Fruit fly (Drosophila melanogaster) whole organism, prepupa: ENCODE results near the gene Sclp.

Source experiments
- Blimp-1 ChIP-seq: fragments of 200-800 bp; sonication (Bioruptor generic); optimal IDR thresholded peaks from 3 replicates; lab custom pipeline; 2017; ENCODE audit warnings: missing biosample characterization, missing genetic modification characterization, mild to moderate bottlenecking, moderate library complexity, missing genetic modification reagents
- CG10631 ChIP-seq: fragments of 200-800 bp; sonication (Bioruptor generic); optimal IDR thresholded peaks from 2 replicates; lab custom pipeline; 2016; ENCODE audit warnings: missing biosample characterization, missing genetic modification characterization
- CG10669 ChIP-seq: fragments of 200-800 bp; sonication (Bioruptor generic); optimal IDR thresholded peaks from 3 replicates; lab custom pipeline; 2018; ENCODE audit warnings: missing biosample characterization, mild to moderate bottlenecking, missing genetic modification characterization, moderate library complexity
- CG11762 ChIP-seq: fragments of 200-800 bp; sonication (Bioruptor generic); optimal IDR thresholded peaks from 3 replicates; lab custom pipeline; 2016; ENCODE audit warnings: missing biosample characterization, missing genetic modification characterization; ENCODE audit not compliant: insufficient read depth
- CG11902 ChIP-seq: fragments of 200-800 bp; sonication (Bioruptor generic); optimal IDR thresholded peaks from 3 replicates; lab custom pipeline; 2016; ENCODE audit warnings: missing biosample characterization, missing genetic modification characterization
- CG16779 ChIP-seq: fragments of 200-800 bp; sonication (Bioruptor generic); optimal IDR thresholded peaks from 3 replicates; lab custom pipeline; 2017; ENCODE audit warnings: missing biosample characterization, mild to moderate bottlenecking, missing genetic modification characterization
- CG3032 ChIP-seq: fragments of 200-800 bp; optimal IDR thresholded peaks from 2 replicates; lab custom pipeline; 2019; ENCODE audit warnings: missing biosample characterization, mild to moderate bottlenecking, missing genetic modification characterization, moderate library complexity
- CG31627 ChIP-seq: fragments of 200-800 bp; sonication (Bioruptor generic); optimal IDR thresholded peaks from 3 replicates; lab custom pipeline; 2016; ENCODE audit warnings: missing biosample characterization, missing genetic modification characterization
- CG32006 ChIP-seq: fragments of 200-800 bp; sonication (Bioruptor generic); optimal IDR thresholded peaks from 3 replicates; lab custom pipeline; 2017; ENCODE audit warnings: missing biosample characterization, mild to moderate bottlenecking, missing genetic modification characterization
- CG6163 ChIP-seq: fragments of 200-800 bp; sonication (Bioruptor generic); IDR thresholded peaks from 3 replicates; pipeline ENCODE4 v1.3.6; 2022; ENCODE audit warnings: missing biosample characterization, missing genetic modification characterization
- CG6792 ChIP-seq: fragments of 200-800 bp; sonication (Bioruptor generic); optimal IDR thresholded peaks from 3 replicates; lab custom pipeline; 2016; ENCODE audit warnings: missing biosample characterization, missing genetic modification characterization
- CG6808 ChIP-seq: fragments of 200-800 bp; sonication (Bioruptor generic); optimal IDR thresholded peaks from 3 replicates; lab custom pipeline; 2017; ENCODE audit warnings: missing biosample characterization, missing genetic modification characterization, mild to moderate bottlenecking, moderate library complexity, missing genetic modification reagents
- CG6854 ChIP-seq: fragments of 200-800 bp; sonication (Bioruptor generic); optimal IDR thresholded peaks from 2 replicates; lab custom pipeline; 2017; ENCODE audit warnings: missing biosample characterization, mild to moderate bottlenecking, missing genetic modification characterization
- CG7368 ChIP-seq: fragments of 200-800 bp; sonication (Bioruptor generic); optimal IDR thresholded peaks from 3 replicates; lab custom pipeline; 2016; ENCODE audit warnings: missing biosample characterization, missing genetic modification characterization
- CG8319 ChIP-seq: fragments of 200-800 bp; sonication (Bioruptor generic); optimal IDR thresholded peaks from 3 replicates; lab custom pipeline; 2016; ENCODE audit warnings: missing biosample characterization, missing genetic modification characterization
- CG9139 ChIP-seq: fragments of 200-800 bp; sonication (Bioruptor generic); optimal IDR thresholded peaks from 3 replicates; lab custom pipeline; 2017; ENCODE audit warnings: missing biosample characterization, mild to moderate bottlenecking, missing genetic modification characterization
- Eip75B ChIP-seq: fragments of 200-800 bp; sonication (Bioruptor generic); optimal IDR thresholded peaks from 3 replicates; lab custom pipeline; 2016; ENCODE audit warnings: missing biosample characterization, missing genetic modification characterization
- Eip78C ChIP-seq: fragments of 200-800 bp; sonication (Bioruptor generic); peaks from one replicate; lab custom pipeline; 2016; ENCODE audit warnings: missing biosample characterization, missing genetic modification characterization
- Eip93F ChIP-seq: fragments of 200-800 bp; sonication (Bioruptor generic); optimal IDR thresholded peaks from 2 replicates; lab custom pipeline; 2016; ENCODE audit warnings: missing biosample characterization, mild to moderate bottlenecking, missing genetic modification characterization
- Ets96B ChIP-seq: fragments of 200-800 bp; optimal IDR thresholded peaks from 2 replicates; lab custom pipeline; 2019; ENCODE audit warnings: missing biosample characterization, mild to moderate bottlenecking, missing genetic modification characterization, moderate library complexity
- Hr38 ChIP-seq: sonication (Bioruptor generic); optimal IDR thresholded peaks from 2 replicates; lab custom pipeline; 2016; ENCODE audit warnings: missing biosample characterization, missing genetic modification characterization
- Lpt ChIP-seq: fragments of 200-800 bp; sonication (Bioruptor generic); optimal IDR thresholded peaks from 3 replicates; lab custom pipeline; 2016; ENCODE audit warnings: missing biosample characterization, missing genetic modification characterization
- OdsH ChIP-seq: fragments of 200-800 bp; sonication (Bioruptor generic); optimal IDR thresholded peaks from 3 replicates; lab custom pipeline; 2016; ENCODE audit warnings: missing biosample characterization, missing genetic modification characterization
- Sox14 ChIP-seq: fragments of 200-800 bp; sonication (Bioruptor generic); optimal IDR thresholded peaks from 3 replicates; lab custom pipeline; 2016; ENCODE audit warnings: missing biosample characterization, missing genetic modification characterization
- Sox15 ChIP-seq: fragments of 200-800 bp; sonication (Bioruptor generic); optimal IDR thresholded peaks from 3 replicates; lab custom pipeline; 2016; ENCODE audit warnings: missing biosample characterization, missing genetic modification characterization
- achi ChIP-seq: fragments of 200-800 bp; sonication (Bioruptor generic); optimal IDR thresholded peaks from 3 replicates; lab custom pipeline; 2016; ENCODE audit warnings: missing biosample characterization, missing genetic modification characterization
- acj6 ChIP-seq: fragments of 200-800 bp; sonication (Bioruptor generic); optimal IDR thresholded peaks from 3 replicates; lab custom pipeline; 2016; ENCODE audit warnings: missing biosample characterization, missing genetic modification characterization
- cyc ChIP-seq: fragments of 200-800 bp; sonication (Bioruptor generic); optimal IDR thresholded peaks from 3 replicates; lab custom pipeline; 2016; ENCODE audit warnings: missing biosample characterization, missing genetic modification characterization
- dac ChIP-seq: fragments of 200-800 bp; sonication (Bioruptor generic); optimal IDR thresholded peaks from 2 replicates; lab custom pipeline; 2017; ENCODE audit warnings: missing biosample characterization, mild to moderate bottlenecking, missing genetic modification characterization
- eg ChIP-seq: fragments of 200-800 bp; sonication (Bioruptor generic); IDR thresholded peaks from 3 replicates; pipeline ENCODE4 v1.3.6; 2022; ENCODE audit warnings: missing biosample characterization, missing genetic modification characterization
- esn ChIP-seq: fragments of 200-800 bp; sonication (Bioruptor generic); optimal IDR thresholded peaks from 2 replicates; lab custom pipeline; 2016; ENCODE audit warnings: missing biosample characterization, mild to moderate bottlenecking, missing genetic modification characterization, moderate library complexity
- fd59A ChIP-seq: fragments of 200-800 bp; sonication (Bioruptor generic); optimal IDR thresholded peaks from 2 replicates; lab custom pipeline; 2017; ENCODE audit warnings: missing biosample characterization, mild to moderate bottlenecking, missing genetic modification characterization, missing genetic modification reagents
- fkh ChIP-seq: fragments of 200-800 bp; sonication (Bioruptor generic); optimal IDR thresholded peaks from 3 replicates; lab custom pipeline; 2017; ENCODE audit warnings: missing biosample characterization, mild to moderate bottlenecking, missing genetic modification characterization, moderate library complexity
- net ChIP-seq: fragments of 200-800 bp; sonication (Bioruptor generic); optimal IDR thresholded peaks from 3 replicates; lab custom pipeline; 2016; ENCODE audit warnings: missing biosample characterization, missing genetic modification characterization
- salr ChIP-seq, 2 experiments: fragments of 200-800 bp; sonication (Bioruptor generic); optimal IDR thresholded peaks; 3 replicates each; lab custom pipeline; 2016 to 2018; ENCODE audit warnings: missing biosample characterization in 2 of 2, missing genetic modification characterization in 2 of 2, mild to moderate bottlenecking in 1 of 2
- spab ChIP-seq: fragments of 200-800 bp; sonication (Bioruptor generic); optimal IDR thresholded peaks from 2 replicates; lab custom pipeline; 2017; ENCODE audit warnings: missing biosample characterization, mild to moderate bottlenecking, missing genetic modification characterization, missing genetic modification reagents
- ss ChIP-seq, 2 experiments: fragments of 200-800 bp; sonication (Bioruptor generic); optimal IDR thresholded peaks; 2 replicates in 1 of 2; 3 replicates in 1 of 2; lab custom pipeline; 2017 to 2018; ENCODE audit warnings: mild to moderate bottlenecking in 2 of 2, missing biosample characterization in 2 of 2, missing genetic modification characterization in 2 of 2, moderate library complexity in 1 of 2
- svp ChIP-seq: fragments of 200-800 bp; sonication (Bioruptor generic); peaks from one replicate; lab custom pipeline; 2016; ENCODE audit warnings: missing biosample characterization, missing genetic modification characterization
- vri ChIP-seq: fragments of 200-800 bp; sonication (Bioruptor generic); optimal IDR thresholded peaks from 3 replicates; lab custom pipeline; 2016; ENCODE audit warnings: missing biosample characterization, mild to moderate bottlenecking, missing genetic modification characterization

Sclp gene

dm6 chrX:11925213-11925612 is 751 bp upstream of the Sclp start (continued):
- TF ChIP-seq Sox15 (GFP tag; lab: Kevin White, UChicago): no peak
- no peak for TF ChIP-seq CG16779 (tag; lab: Kevin White, UChicago)
- no peak for TF ChIP-seq ss (GFP tag; optimal IDR thresholded peaks at IDR 0.05; lab: Kevin White, UChicago)
- no peak for TF ChIP-seq Eip75B (GFP tag; lab: Kevin White, UChicago)
- TF ChIP-seq Lpt: no peak
- peak; percentile 25 for TF ChIP-seq achi (GFP tag; lab: Kevin White, UChicago)
- TF ChIP-seq Ets96B (tag; lab: Kevin White, UChicago): no peak
- peak; percentile 12 for TF ChIP-seq CG10631
- TF ChIP-seq Blimp-1 (GFP tag; lab: Kevin White, UChicago): peak; percentile 14
- TF ChIP-seq svp (GFP tag; lab: Kevin White, UChicago): peak; percentile 90
- peak; percentile 56 for TF ChIP-seq CG31627 (GFP tag; lab: Kevin White, UChicago)
- no peak for TF ChIP-seq CG6808 (GFP tag; lab: Kevin White, UChicago)
- TF ChIP-seq CG6792 (GFP tag; lab: Kevin White, UChicago): peak; percentile 48
- TF ChIP-seq net: peak; percentile 36
- TF ChIP-seq CG6163 (GFP tag; lab: Robert Waterston, UW): peak; percentile 93
- TF ChIP-seq cyc (GFP tag; lab: Kevin White, UChicago): peak; percentile 75
- no peak for TF ChIP-seq spab (GFP tag; lab: Kevin White, UChicago)
- TF ChIP-seq esn (GFP tag; lab: Kevin White, UChicago): peak; percentile 60
- peak; percentile 18 for TF ChIP-seq CG8319 (GFP tag; lab: Kevin White, UChicago)
- TF ChIP-seq Sox14 (GFP tag; lab: Kevin White, UChicago): peak; percentile 30
- TF ChIP-seq CG9139 (GFP tag; lab: Kevin White, UChicago): no peak
- TF ChIP-seq CG11902 (GFP tag; lab: Kevin White, UChicago): peak; percentile 21
- TF ChIP-seq fd59A: no peak
- TF ChIP-seq CG3032 (tag; lab: Kevin White, UChicago): no peak
- no peak for TF ChIP-seq CG6854 (GFP tag; lab: Kevin White, UChicago)
- TF ChIP-seq CG7368 (GFP tag; lab: Kevin White, UChicago): peak; percentile 28
- peak; percentile 85 for TF ChIP-seq eg
- peak; percentile 18 for TF ChIP-seq acj6 (GFP tag; lab: Kevin White, UChicago)
- no peak for TF ChIP-seq CG10669 (GFP tag; lab: Kevin White, UChicago)
- peak; percentile 34 for TF ChIP-seq OdsH (GFP tag; lab: Kevin White, UChicago)

- TF ChIP-seq fkh (GFP tag; lab: Kevin White, UChicago): no peak
- no peak for TF ChIP-seq dac (GFP tag; lab: Kevin White, UChicago)
- TF ChIP-seq CG7368 (GFP tag; lab: Kevin White, UChicago): no peak
- no peak for TF ChIP-seq esn (GFP tag; lab: Kevin White, UChicago)
- TF ChIP-seq CG6854 (GFP tag; lab: Kevin White, UChicago): no peak
- peak; percentile 5 for TF ChIP-seq vri (GFP tag; lab: Kevin White, UChicago)
- no peak for TF ChIP-seq eg
- peak; percentile 58 for TF ChIP-seq Eip78C (GFP tag; lab: Kevin White, UChicago)
- TF ChIP-seq Eip93F (GFP tag; lab: Kevin White, UChicago): peak; percentile 23
- no peak for TF ChIP-seq svp (GFP tag; lab: Kevin White, UChicago)
- TF ChIP-seq net: no peak
- no peak for TF ChIP-seq CG3032 (tag; lab: Kevin White, UChicago)
- TF ChIP-seq, all 60 proteins: peak for 3
Observed at dm6 chrX:11923698-11924097, 764 bp downstream of the Sclp start.

dm6 chrX:11922650-11923237 is 1.7 kb downstream of the Sclp start:
- no peak for TF ChIP-seq eg
- no peak for TF ChIP-seq Sox15 (GFP tag; lab: Kevin White, UChicago)
- TF ChIP-seq Hr38: no peak
- TF ChIP-seq CG32006 (GFP tag; lab: Kevin White, UChicago): peak; percentile 6
- peak; percentile 30 for TF ChIP-seq Eip93F (GFP tag; lab: Kevin White, UChicago)
- no peak for TF ChIP-seq salr (GFP tag; optimal IDR thresholded peaks at IDR 0.05; lab: Kevin White, UChicago)
- TF ChIP-seq CG11762 (GFP tag; lab: Kevin White, UChicago): no peak
- TF ChIP-seq svp (GFP tag; lab: Kevin White, UChicago): no peak
- peak; percentile 70 for TF ChIP-seq Eip78C (GFP tag; lab: Kevin White, UChicago)
- peak; percentile 13 for TF ChIP-seq vri (GFP tag; lab: Kevin White, UChicago)
